Worm (Caenorhabditis elegans) whole organism, late embryonic: Measurements from ENCODE around the gene Y39B6A.30.

Experiments
- F13H6.1 ChIP-seq: sonication (generic microtip); optimal IDR thresholded peaks from 2 replicates; lab custom pipeline; 2016; ENCODE audit warnings: missing genetic modification characterization, missing compliant biosample characterization
- ama-1 ChIP-seq: fragments of 150-350 bp; optimal IDR thresholded peaks from 2 replicates; lab custom pipeline; 2014
- ceh-30 ChIP-seq: fragments of 150-350 bp; optimal IDR thresholded peaks from 2 replicates; lab custom pipeline; 2014; ENCODE audit warnings: missing biosample characterization, missing genetic modification characterization
- ceh-48 ChIP-seq: sonication (generic microtip); optimal IDR thresholded peaks from 2 replicates; lab custom pipeline; 2016; ENCODE audit warnings: missing genetic modification characterization, inconsistent platforms, missing compliant biosample characterization
- elt-2 ChIP-seq: sonication (generic microtip); optimal IDR thresholded peaks from 2 replicates; lab custom pipeline; 2016; ENCODE audit warnings: missing genetic modification reagents, missing genetic modification characterization, missing compliant biosample characterization
- eyg-1 ChIP-seq: sonication (generic microtip); optimal IDR thresholded peaks from 2 replicates; lab custom pipeline; 2016; ENCODE audit warnings: missing genotype, missing genetic modification characterization, missing compliant biosample characterization
- fkh-10 ChIP-seq: fragments of 150-350 bp; optimal IDR thresholded peaks from 2 replicates; lab custom pipeline; 2014; ENCODE audit warnings: missing biosample characterization, missing genetic modification reagents, missing genetic modification characterization
- fkh-6 ChIP-seq: sonication (generic microtip); optimal IDR thresholded peaks from 2 replicates; lab custom pipeline; 2016; ENCODE audit warnings: missing genetic modification characterization, missing compliant biosample characterization
- pqm-1 ChIP-seq: sonication (generic microtip); optimal IDR thresholded peaks from 2 replicates; lab custom pipeline; 2016; ENCODE audit warnings: missing genetic modification characterization, missing compliant biosample characterization
- pros-1 ChIP-seq: fragments of 150-350 bp; optimal IDR thresholded peaks from 2 replicates; lab custom pipeline; 2014; ENCODE audit warnings: missing biosample characterization, missing genetic modification reagents, missing genetic modification characterization
- rnt-1 ChIP-seq: sonication (generic microtip); optimal IDR thresholded peaks from 2 replicates; lab custom pipeline; 2016; ENCODE audit warnings: missing genetic modification characterization, missing compliant biosample characterization
- sox-4 ChIP-seq: sonication (generic microtip); optimal IDR thresholded peaks from 2 replicates; lab custom pipeline; 2017; ENCODE audit warnings: mild to moderate bottlenecking, missing genetic modification characterization, inconsistent platforms, missing compliant biosample characterization
- tbx-2 ChIP-seq: sonication (generic microtip); optimal IDR thresholded peaks from 2 replicates; lab custom pipeline; 2016; ENCODE audit warnings: missing genetic modification characterization, missing compliant biosample characterization
- unc-55 ChIP-seq: sonication (generic microtip); optimal IDR thresholded peaks from 2 replicates; lab custom pipeline; 2017; ENCODE audit warnings: missing biosample characterization, missing genetic modification reagents, missing genetic modification characterization

DNA sequence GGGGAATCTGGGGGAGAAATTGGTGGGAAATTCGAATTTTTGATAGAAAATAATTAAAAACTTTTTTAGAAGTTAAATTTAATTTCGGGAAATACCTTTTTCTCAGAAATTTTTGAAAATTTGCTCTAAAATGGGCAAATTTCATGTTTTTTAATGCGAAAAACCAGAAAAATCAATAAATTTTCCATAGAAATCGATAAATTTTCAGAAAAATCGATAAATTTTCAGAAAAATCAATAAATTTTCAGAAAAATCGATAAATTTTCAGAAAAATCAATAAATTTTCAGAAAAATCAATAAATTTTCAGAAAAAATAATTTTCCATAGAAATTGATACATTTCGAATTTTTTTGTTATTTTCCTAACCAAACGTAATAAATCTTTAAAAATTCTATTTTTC is 28.3 kb upstream of the Y39B6A.30 start:
- TF ChIP-seq unc-55 (GFP tag; lab: Kevin White, UChicago) (no peak), fkh-10 (GFP tag; lab: Kevin White, UChicago) (no peak), fkh-6 (tag; lab: Kevin White, UChicago) (no peak), tbx-2 (tag; lab: Kevin White, UChicago) (no peak), pqm-1 (tag; lab: Kevin White, UChicago) (no peak), eyg-1 (tag; lab: Kevin White, UChicago) (no peak), ama-1 (lab: Kevin White, UChicago) (no peak), ceh-30 (tag; lab: Kevin White, UChicago) (no peak), elt-2 (tag; lab: Kevin White, UChicago) (no peak), ceh-48 (tag; lab: Kevin White, UChicago) (peak; percentile 28), rnt-1 (no peak), sox-4 (tag; lab: Kevin White, UChicago) (no peak), pros-1 (no peak), F13H6.1 (tag; lab: Kevin White, UChicago) (no peak)
